Fruit fly (Drosophila melanogaster) whole organism, prepupa: ENCODE results near the gene Best3.

Experiments used
- CG32006 ChIP-seq: fragments of 200-800 bp; sonication (Bioruptor generic); optimal IDR thresholded peaks from 3 replicates; lab custom pipeline; 2017; ENCODE audit warnings: missing biosample characterization, mild to moderate bottlenecking, missing genetic modification characterization
- CG34406 ChIP-seq: fragments of 200-800 bp; sonication (Bioruptor generic); optimal IDR thresholded peaks from 3 replicates; lab custom pipeline; 2016; ENCODE audit warnings: missing biosample characterization, missing genetic modification characterization
- CG6854 ChIP-seq: fragments of 200-800 bp; sonication (Bioruptor generic); optimal IDR thresholded peaks from 2 replicates; lab custom pipeline; 2017; ENCODE audit warnings: missing biosample characterization, mild to moderate bottlenecking, missing genetic modification characterization
- CG8632 ChIP-seq: fragments of 200-800 bp; sonication (Bioruptor generic); optimal IDR thresholded peaks from 3 replicates; lab custom pipeline; 2016; ENCODE audit warnings: missing biosample characterization, missing genetic modification characterization
- Eip75B ChIP-seq: fragments of 200-800 bp; sonication (Bioruptor generic); optimal IDR thresholded peaks from 3 replicates; lab custom pipeline; 2016; ENCODE audit warnings: missing biosample characterization, missing genetic modification characterization
- Eip78C ChIP-seq: fragments of 200-800 bp; sonication (Bioruptor generic); peaks from one replicate; lab custom pipeline; 2016; ENCODE audit warnings: missing biosample characterization, missing genetic modification characterization
- Ets21C ChIP-seq: fragments of 200-800 bp; sonication (Bioruptor generic); optimal IDR thresholded peaks from 3 replicates; lab custom pipeline; 2016; ENCODE audit warnings: missing biosample characterization, missing genetic modification characterization
- Ets96B ChIP-seq: fragments of 200-800 bp; optimal IDR thresholded peaks from 2 replicates; lab custom pipeline; 2019; ENCODE audit warnings: missing biosample characterization, mild to moderate bottlenecking, missing genetic modification characterization, moderate library complexity
- Gug ChIP-seq: fragments of 200-800 bp; sonication (Bioruptor generic); IDR thresholded peaks from 2 replicates; pipeline ENCODE4 v1.3.6; 2022; ENCODE audit warnings: missing biosample characterization, missing genetic modification characterization
- Hr39 ChIP-seq: fragments of 200-800 bp; sonication (Bioruptor generic); optimal IDR thresholded peaks from 2 replicates; lab custom pipeline; 2016; ENCODE audit warnings: missing biosample characterization, missing genetic modification characterization
- Sox15 ChIP-seq: fragments of 200-800 bp; sonication (Bioruptor generic); optimal IDR thresholded peaks from 3 replicates; lab custom pipeline; 2016; ENCODE audit warnings: missing biosample characterization, missing genetic modification characterization
- acj6 ChIP-seq: fragments of 200-800 bp; sonication (Bioruptor generic); optimal IDR thresholded peaks from 3 replicates; lab custom pipeline; 2016; ENCODE audit warnings: missing biosample characterization, missing genetic modification characterization
- fd59A ChIP-seq: fragments of 200-800 bp; sonication (Bioruptor generic); optimal IDR thresholded peaks from 2 replicates; lab custom pipeline; 2017; ENCODE audit warnings: missing biosample characterization, mild to moderate bottlenecking, missing genetic modification characterization, missing genetic modification reagents
- svp ChIP-seq: fragments of 200-800 bp; sonication (Bioruptor generic); peaks from one replicate; lab custom pipeline; 2016; ENCODE audit warnings: missing biosample characterization, missing genetic modification characterization

dm6 chr3L:15321001-15321438 lies 18.4 kb upstream of the Best3 start:
- no peak for TF ChIP-seq Sox15 (GFP tag; lab: Kevin White, UChicago)
- TF ChIP-seq CG8632 (GFP tag; lab: Kevin White, UChicago) = no peak
- no peak for TF ChIP-seq fd59A (GFP tag; lab: Kevin White, UChicago)
- TF ChIP-seq svp (GFP tag; lab: Kevin White, UChicago) = peak; percentile 59
- TF ChIP-seq Ets96B (tag; lab: Kevin White, UChicago) = no peak
- no peak for TF ChIP-seq Eip78C (GFP tag; lab: Kevin White, UChicago)
- no peak for TF ChIP-seq CG32006 (GFP tag; lab: Kevin White, UChicago)
- TF ChIP-seq Hr39 (GFP tag; lab: Kevin White, UChicago) = no peak
- TF ChIP-seq Ets21C (GFP tag; lab: Kevin White, UChicago) = no peak
- TF ChIP-seq CG34406 (GFP tag; lab: Kevin White, UChicago) = no peak
- no peak for TF ChIP-seq CG6854 (GFP tag; lab: Kevin White, UChicago)
- TF ChIP-seq Eip75B (GFP tag; lab: Kevin White, UChicago) = no peak
- no peak for TF ChIP-seq Gug (GFP tag; lab: Robert Waterston, UW)
- no peak for TF ChIP-seq acj6 (GFP tag; lab: Kevin White, UChicago)
